Worm (Caenorhabditis elegans) whole organism, young adult: Measurements from ENCODE around the gene Y38E10A.33.

ENCODE experiments used
- B0019.2 ChIP-seq: fragments of 200-800 bp; sonication (Bioruptor generic); conservative IDR thresholded peaks from 2 replicates; pipeline ENCODE4 v1.3.6; 2022; ENCODE audit warnings: missing genetic modification reagents, missing genetic modification characterization, missing compliant biosample characterization
- B0035.1 ChIP-seq: sonication (generic microtip); optimal IDR thresholded peaks from 2 replicates; lab custom pipeline; 2016; ENCODE audit warnings: missing genetic modification characterization, mild to moderate bottlenecking, missing compliant biosample characterization, missing genotype, missing genetic modification reagents
- F10E7.11 ChIP-seq: sonication (generic microtip); optimal IDR thresholded peaks from 2 replicates; lab custom pipeline; 2017; ENCODE audit warnings: mild to moderate bottlenecking, missing genetic modification characterization, moderate library complexity, missing compliant biosample characterization
- F33H1.4 ChIP-seq: fragments of 200-800 bp; sonication (Bioruptor generic); IDR thresholded peaks from 2 replicates; pipeline ENCODE4 v1.3.6; 2022; ENCODE audit warnings: missing genetic modification reagents, missing genetic modification characterization, missing compliant biosample characterization
- F52B5.7 ChIP-seq: sonication (generic microtip); optimal IDR thresholded peaks from 2 replicates; lab custom pipeline; 2016; ENCODE audit warnings: mild to moderate bottlenecking, missing genetic modification characterization, missing compliant biosample characterization
- K12H6.12 ChIP-seq: fragments of 200-800 bp; sonication (Bioruptor generic); optimal IDR thresholded peaks from 2 replicates; lab custom pipeline; 2018; ENCODE audit warnings: mild to moderate bottlenecking, missing genetic modification characterization, missing compliant biosample characterization
- T26A5.8 ChIP-seq: sonication (generic microtip); optimal IDR thresholded peaks from 2 replicates; lab custom pipeline; 2016; ENCODE audit warnings: missing genetic modification characterization, missing compliant biosample characterization
- Y53F4B.3 ChIP-seq: fragments of 200-800 bp; sonication (Bioruptor generic); IDR thresholded peaks from 2 replicates; pipeline ENCODE4 v1.3.6; 2022; ENCODE audit warnings: missing genetic modification reagents, missing genetic modification characterization, missing compliant biosample characterization
- Y79H2A.3 ChIP-seq: fragments of 200-800 bp; sonication (Bioruptor generic); conservative IDR thresholded peaks from 2 replicates; pipeline ENCODE4 v1.3.6; 2022; ENCODE audit warnings: missing genetic modification reagents, missing genetic modification characterization, missing compliant biosample characterization
- atf-7 ChIP-seq: sonication (generic microtip); optimal IDR thresholded peaks from 2 replicates; lab custom pipeline; 2017; ENCODE audit warnings: mild to moderate bottlenecking, missing genetic modification characterization, missing compliant biosample characterization
- bed-1 ChIP-seq: fragments of 200-800 bp; sonication (Bioruptor generic); IDR thresholded peaks from 2 replicates; pipeline ENCODE4 v1.3.6; 2022; ENCODE audit warnings: missing genetic modification reagents, missing genetic modification characterization, missing compliant biosample characterization
- ccch-3 ChIP-seq: fragments of 200-800 bp; sonication (Bioruptor generic); optimal IDR thresholded peaks from 2 replicates; lab custom pipeline; 2018; ENCODE audit warnings: mild to moderate bottlenecking, missing genetic modification characterization, missing compliant biosample characterization
- cebp-2 ChIP-seq: fragments of 200-800 bp; sonication (Bioruptor generic); IDR thresholded peaks from 2 replicates; pipeline ENCODE4 v1.3.6; 2022; ENCODE audit warnings: missing genetic modification characterization, missing compliant biosample characterization
- die-1 ChIP-seq: sonication (generic microtip); optimal IDR thresholded peaks from 2 replicates; lab custom pipeline; 2016; ENCODE audit warnings: missing genotype, mild to moderate bottlenecking, missing genetic modification characterization, missing compliant biosample characterization
- dox-1 ChIP-seq: fragments of 200-800 bp; sonication (Bioruptor generic); IDR thresholded peaks from 2 replicates; pipeline ENCODE4 v1.3.6; 2022; ENCODE audit warnings: missing genetic modification reagents, missing genetic modification characterization, missing compliant biosample characterization
- dpff-1 ChIP-seq: sonication (generic microtip); optimal IDR thresholded peaks from 2 replicates; lab custom pipeline; 2017; ENCODE audit warnings: mild to moderate bottlenecking, missing genetic modification characterization, missing compliant biosample characterization
- egl-18 ChIP-seq: fragments of 200-800 bp; sonication (Bioruptor generic); IDR thresholded peaks from 2 replicates; pipeline ENCODE4 v1.3.6; 2022; ENCODE audit warnings: missing genetic modification reagents, missing genetic modification characterization, missing compliant biosample characterization
- lin-40 ChIP-seq: sonication (generic microtip); optimal IDR thresholded peaks from 2 replicates; lab custom pipeline; 2016; ENCODE audit warnings: missing genetic modification characterization, mild to moderate bottlenecking, missing compliant biosample characterization, missing genotype, missing genetic modification reagents
- lir-1 ChIP-seq: fragments of 200-800 bp; sonication (Bioruptor generic); conservative IDR thresholded peaks from 2 replicates; pipeline ENCODE4 v1.3.6; 2022; ENCODE audit warnings: missing genetic modification reagents, missing genetic modification characterization, missing compliant biosample characterization
- lsy-27 ChIP-seq: sonication (generic microtip); optimal IDR thresholded peaks from 2 replicates; lab custom pipeline; 2017; ENCODE audit warnings: missing genetic modification characterization, mild to moderate bottlenecking, missing compliant biosample characterization, antibody characterized with exemption, missing genotype, borderline replicate concordance; ENCODE audit not compliant: insufficient read depth
- nhr-120 ChIP-seq: fragments of 200-800 bp; sonication (Bioruptor generic); IDR thresholded peaks from 2 replicates; pipeline ENCODE4 v1.3.6; 2022; ENCODE audit warnings: missing genetic modification characterization, missing compliant biosample characterization
- nhr-179 ChIP-seq: sonication (generic microtip); optimal IDR thresholded peaks from 2 replicates; lab custom pipeline; 2016; ENCODE audit warnings: mild to moderate bottlenecking, missing genetic modification characterization, missing compliant biosample characterization
- pbrm-1 ChIP-seq: fragments of 200-800 bp; sonication (Bioruptor generic); IDR thresholded peaks from 2 replicates; pipeline ENCODE4 v1.3.6; 2022; ENCODE audit warnings: missing genetic modification reagents, missing genetic modification characterization, missing compliant biosample characterization
- rec-8 ChIP-seq, 2 experiments: sonication (generic microtip); optimal IDR thresholded peaks; 2 replicates each; lab custom pipeline; 2016; ENCODE audit warnings: mild to moderate bottlenecking in 2 of 2, missing genetic modification characterization in 2 of 2, missing genetic modification reagents in 2 of 2, missing genotype in 2 of 2, missing biosample characterization in 1 of 2, missing compliant biosample characterization in 1 of 2, moderate library complexity in 1 of 2
- sdz-38 ChIP-seq: sonication (generic microtip); optimal IDR thresholded peaks from 2 replicates; lab custom pipeline; 2016; ENCODE audit warnings: missing genotype, missing genetic modification characterization, missing compliant biosample characterization
- snpc-4 ChIP-seq, 5 experiments: fragments of 150-350 bp in 1 of 5; sonication (generic microtip) in 4 of 5; optimal IDR thresholded peaks; 2 replicates each; lab custom pipeline; 2014 to 2018; ENCODE audit warnings: missing genetic modification characterization in 5 of 5, missing biosample characterization in 3 of 5, antibody characterized with exemption in 2 of 5, mild to moderate bottlenecking in 2 of 5, missing compliant biosample characterization in 2 of 5, missing genotype in 2 of 5, moderate library complexity in 2 of 5, missing genetic modification reagents in 1 of 5
- somi-1 ChIP-seq: fragments of 200-800 bp; sonication (Bioruptor generic); optimal IDR thresholded peaks from 2 replicates; lab custom pipeline; 2018; ENCODE audit warnings: mild to moderate bottlenecking, missing genetic modification characterization, missing compliant biosample characterization
- tbx-9 ChIP-seq: sonication (generic microtip); optimal IDR thresholded peaks from 2 replicates; lab custom pipeline; 2016; ENCODE audit warnings: borderline replicate concordance, missing genetic modification characterization, inconsistent platforms, missing compliant biosample characterization
- xnd-1 ChIP-seq: sonication (generic microtip); optimal IDR thresholded peaks from 2 replicates; lab custom pipeline; 2016; ENCODE audit warnings: missing genotype, missing genetic modification reagents, missing genetic modification characterization, missing compliant biosample characterization
- ztf-18 ChIP-seq: sonication (generic microtip); optimal IDR thresholded peaks from 2 replicates; lab custom pipeline; 2016; ENCODE audit warnings: missing genotype, mild to moderate bottlenecking, missing genetic modification characterization, missing compliant biosample characterization
- ztf-26 ChIP-seq: sonication (generic microtip); optimal IDR thresholded peaks from 2 replicates; lab custom pipeline; 2017; ENCODE audit warnings: missing genetic modification characterization, missing compliant biosample characterization
- ztf-3 ChIP-seq: fragments of 200-800 bp; sonication (Bioruptor generic); optimal IDR thresholded peaks from 2 replicates; lab custom pipeline; 2018; ENCODE audit warnings: mild to moderate bottlenecking, missing genetic modification characterization, missing compliant biosample characterization

Gene Y38E10A.33

ce11 chrII:12636602-12637001, 42.8 kb downstream of the Y38E10A.33 start, which contains the start of gene nhr-234:
nhr-234 (plus strand) TSS chrII:12636678.
- TF ChIP-seq F52B5.7 (tag; lab: Kevin White, UChicago) (no peak), ccch-3 (GFP tag; lab: Kevin White, UChicago) (no peak), bed-1 (GFP tag; lab: Robert Waterston, UW) (no peak), Y79H2A.3 (GFP tag; lab: Robert Waterston, UW) (no peak), K12H6.12 (no peak)
- TF ChIP-seq, all 124 proteins: peak for 0

DNA sequence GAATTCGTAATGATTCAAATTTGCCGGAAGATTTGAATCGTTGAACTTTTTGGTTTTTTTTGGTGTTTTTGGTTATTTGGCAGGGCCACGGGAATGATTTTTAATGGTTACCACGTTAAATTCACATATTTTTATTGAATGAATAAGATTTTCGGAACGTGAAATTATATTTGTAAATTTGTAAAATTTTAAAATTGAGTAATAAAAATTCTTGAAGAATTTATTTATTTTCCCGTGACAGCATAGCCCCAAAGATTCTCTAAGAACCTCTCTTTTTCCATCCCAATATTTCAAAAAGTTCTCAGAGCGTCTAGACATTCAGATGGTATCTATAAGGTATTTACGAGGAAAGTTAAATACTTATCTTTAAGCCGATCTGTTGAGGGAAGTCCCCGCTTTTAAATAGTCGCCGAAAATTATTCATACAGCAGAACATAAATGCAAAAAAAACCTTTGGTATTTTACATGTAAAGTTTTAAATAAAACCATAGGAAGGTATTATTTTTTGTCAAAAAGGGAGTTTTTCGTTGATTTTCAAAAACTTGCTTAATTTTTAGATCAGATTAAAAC, 44.6 kb downstream of the Y38E10A.33 start, which contains the start of gene Y38E10A.17:
TSS of gene Y38E10A.17 (minus strand) at position 51 of the 570 bp plus-strand sequence.
- no peak for TF ChIP-seq lir-1 (GFP tag; lab: Robert Waterston, UW)
- no peak for TF ChIP-seq somi-1 (GFP tag; lab: Kevin White, UChicago)
- TF ChIP-seq lsy-27 (tag; lab: Kevin White, UChicago): no peak
- no peak for TF ChIP-seq ztf-18 (tag; lab: Kevin White, UChicago)
- TF ChIP-seq F10E7.11 (tag; lab: Kevin White, UChicago): no peak
- no peak for TF ChIP-seq dpff-1 (tag; lab: Kevin White, UChicago)
- TF ChIP-seq Y79H2A.3 (GFP tag; lab: Robert Waterston, UW): no peak
- no peak for TF ChIP-seq pbrm-1 (GFP tag; lab: Robert Waterston, UW)
- TF ChIP-seq B0019.2 (GFP tag; lab: Robert Waterston, UW): no peak
- no peak for TF ChIP-seq nhr-179 (tag; lab: Kevin White, UChicago)
- no peak for TF ChIP-seq B0035.1
- no peak for TF ChIP-seq lin-40 (tag; lab: Kevin White, UChicago)
- no peak for TF ChIP-seq dox-1
- TF ChIP-seq ztf-26 (tag; lab: Kevin White, UChicago): no peak
- TF ChIP-seq Y53F4B.3 (GFP tag; lab: Robert Waterston, UW): no peak

DNA sequence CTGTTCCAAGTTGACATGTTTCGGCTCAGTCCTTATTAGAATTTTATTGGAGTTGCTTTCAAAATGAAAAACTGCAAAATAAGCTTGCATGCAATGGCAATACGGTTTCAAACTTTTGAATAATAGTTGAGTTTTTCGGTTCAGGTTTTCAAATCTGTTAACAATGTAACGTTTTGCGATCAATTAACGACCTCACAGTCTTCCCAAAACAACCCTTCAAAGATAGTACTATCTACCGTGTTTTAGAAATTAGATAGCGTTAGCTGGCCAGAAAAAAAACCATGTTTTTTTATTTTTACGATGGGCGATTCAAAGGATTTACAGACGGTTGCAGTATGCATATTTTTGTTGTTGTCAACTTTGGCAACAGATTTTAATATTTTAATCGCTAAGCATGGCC, 48.6 kb downstream of the Y38E10A.33 start, which contains the start of gene Y38E10A.34:
TSS of gene Y38E10A.34 (plus strand) at position 301 of the 400 bp plus-strand sequence.
- no peak for TF ChIP-seq ztf-3 (GFP tag; lab: Kevin White, UChicago)
- TF ChIP-seq atf-7: no peak
- TF ChIP-seq sdz-38: no peak
- TF ChIP-seq snpc-4 (GFP tag; optimal IDR thresholded peaks at IDR 0.05; lab: Kevin White, UChicago): no peak
- TF ChIP-seq snpc-4 (tag; optimal IDR thresholded peaks at IDR 0.05; lab: Kevin White, UChicago): no peak
- TF ChIP-seq nhr-120 (GFP tag; lab: Robert Waterston, UW): no peak
- no peak for TF ChIP-seq nhr-179 (tag; lab: Kevin White, UChicago)
- no peak for TF ChIP-seq xnd-1 (tag; lab: Kevin White, UChicago)
- no peak for TF ChIP-seq F33H1.4
- TF ChIP-seq T26A5.8 (tag; lab: Kevin White, UChicago): no peak
- TF ChIP-seq tbx-9: no peak
- no peak for TF ChIP-seq die-1 (tag; lab: Kevin White, UChicago)
- no peak for TF ChIP-seq cebp-2 (GFP tag; lab: Robert Waterston, UW)
- TF ChIP-seq egl-18 (GFP tag; lab: Robert Waterston, UW): no peak
- no peak for TF ChIP-seq rec-8 (tag; optimal IDR thresholded peaks at IDR 0.05; lab: Kevin White, UChicago)
